Fruit fly (Drosophila melanogaster): ENCODE measurements around the gene Scsalpha2.

Gene Scsalpha2

dm6 chr3R:19508388-19509185, 45.7 kb upstream of the Scsalpha2 start (continued):
- TF ChIP-seq ewg (GFP tag; optimal IDR thresholded peaks at IDR 0.05), result peak; percentile 92
- no peak for TF ChIP-seq CG11456 (GFP tag; IDR thresholded peaks at IDR 0.05)
- no peak for TF ChIP-seq gro (GFP tag; optimal IDR thresholded peaks at IDR 0.05)
- TF ChIP-seq CG12769 (tag; optimal IDR thresholded peaks at IDR 0.05), result peak; percentile 16
- TF ChIP-seq CG13424 (tag; optimal IDR thresholded peaks at IDR 0.05), result peak; percentile 2
- TF ChIP-seq CG6272 (GFP tag; IDR thresholded peaks at IDR 0.05), result no peak
- no peak for TF ChIP-seq CG10654 (GFP tag; optimal IDR thresholded peaks at IDR 0.05)
- no peak for TF ChIP-seq peb (GFP tag; IDR thresholded peaks at IDR 0.05)
- no peak for TF ChIP-seq trem (tag; optimal IDR thresholded peaks at IDR 0.05)
- no peak for TF ChIP-seq CG6254 (GFP tag; optimal IDR thresholded peaks at IDR 0.05)
- no peak for TF ChIP-seq btn (GFP tag; optimal IDR thresholded peaks at IDR 0.05)
- TF ChIP-seq Dip2 (GFP tag; IDR thresholded peaks at IDR 0.05), result no peak
- peak; percentile 14 for TF ChIP-seq CG7556 (GFP tag; optimal IDR thresholded peaks at IDR 0.05)
- no peak for TF ChIP-seq jigr1 (GFP tag; IDR thresholded peaks at IDR 0.05)
- TF ChIP-seq CG8478 (optimal IDR thresholded peaks at IDR 0.05), result no peak
- TF ChIP-seq dmrt99B (tag; optimal IDR thresholded peaks at IDR 0.05), result peak; percentile 12
- TF ChIP-seq CG15696 (tag; optimal IDR thresholded peaks at IDR 0.05), result no peak
- no peak for TF ChIP-seq Hsf (GFP tag; optimal IDR thresholded peaks at IDR 0.05)
- no peak for TF ChIP-seq tio (GFP tag; optimal IDR thresholded peaks at IDR 0.05)
- TF ChIP-seq Stat92E (GFP tag; optimal IDR thresholded peaks at IDR 0.05), result no peak
- TF ChIP-seq schlank (tag; optimal IDR thresholded peaks at IDR 0.05), result no peak
- TF ChIP-seq abd-A (tag; optimal IDR thresholded peaks at IDR 0.05), result peak; percentile 74
- no peak for TF ChIP-seq Hr78 (GFP tag; optimal IDR thresholded peaks at IDR 0.05)
- TF ChIP-seq unc-4 (GFP tag; IDR thresholded peaks at IDR 0.05; ENCODE audit: partially characterized antibody), result 0 out of 2 replicates have a peak, but pooled peaks have one; percentile 14
- no peak for TF ChIP-seq gt (GFP tag; IDR thresholded peaks at IDR 0.05)
- no peak for TF ChIP-seq Dad (GFP tag; optimal IDR thresholded peaks at IDR 0.05)
- peak; percentile 46 for TF ChIP-seq CG11504 (tag; optimal IDR thresholded peaks at IDR 0.05)
- peak; percentile 14 for TF ChIP-seq CG10147 (GFP tag; optimal IDR thresholded peaks at IDR 0.05)
- TF ChIP-seq Six4 (GFP tag; optimal IDR thresholded peaks at IDR 0.05), result no peak
- TF ChIP-seq CG6175 (GFP tag; IDR thresholded peaks at IDR 0.05), result no peak
- TF ChIP-seq lab (GFP tag; optimal IDR thresholded peaks at IDR 0.05), result peak; percentile 46
- TF ChIP-seq ato (GFP tag; IDR thresholded peaks at IDR 0.05; ENCODE audit: partially characterized antibody), result no peak
- TF ChIP-seq sens (GFP tag), result peak; percentile 75
- no peak for TF ChIP-seq CG16779 (GFP tag; IDR thresholded peaks at IDR 0.05)
- TF ChIP-seq CG2875 (GFP tag; optimal IDR thresholded peaks at IDR 0.05), result no peak
- peak; percentile 39; the same call in 1 of the 3 replicates for TF ChIP-seq CG34422 (GFP tag; IDR thresholded peaks at IDR 0.05)
- TF ChIP-seq Max (GFP tag; optimal IDR thresholded peaks at IDR 0.05), result no peak
- no peak for TF ChIP-seq CG12942 (GFP tag; optimal IDR thresholded peaks at IDR 0.05)
- peak; percentile 7 for TF ChIP-seq Sox102F (GFP tag; optimal IDR thresholded peaks at IDR 0.05)
- peak; percentile 54 for TF ChIP-seq Fer1 (GFP tag; optimal IDR thresholded peaks at IDR 0.05)
- no peak for TF ChIP-seq CG34376 (GFP tag; optimal IDR thresholded peaks at IDR 0.05)
- no peak for TF ChIP-seq MTF-1 (GFP tag; optimal IDR thresholded peaks at IDR 0.05; ENCODE audit: borderline replicate concordance)
- peak; percentile 56 for TF ChIP-seq row (GFP tag; IDR thresholded peaks at IDR 0.05)
- TF ChIP-seq CG4820 (GFP tag; optimal IDR thresholded peaks at IDR 0.05), result no peak
- peak; percentile 7 for TF ChIP-seq CG6854 (GFP tag; optimal IDR thresholded peaks at IDR 0.05)
- TF ChIP-seq Hr39 (optimal IDR thresholded peaks at IDR 0.05), result no peak
- TF ChIP-seq Hmr (GFP tag; optimal IDR thresholded peaks at IDR 0.05), result peak; percentile 53
- TF ChIP-seq insv (GFP tag; optimal IDR thresholded peaks at IDR 0.05), result no peak
- TF ChIP-seq CG3726 (GFP tag; IDR thresholded peaks at IDR 0.05), result no peak

All from whole organism, embryonic.